Worm (Caenorhabditis elegans): Measurements from ENCODE around the gene dbn-1.

- TF ChIP-seq dao-5 (tag; optimal IDR thresholded peaks at IDR 0.05) (no peak), him-1 (tag; optimal IDR thresholded peaks at IDR 0.05) (peak; percentile 33), W03F9.2 (tag; optimal IDR thresholded peaks at IDR 0.05) (no peak)
Measured at ce11 chrIII:13724018-13724892, 37.6 kb downstream of the dbn-1 start.
